Fruit fly (Drosophila melanogaster): ENCODE results near the gene CG3301.

DNA sequence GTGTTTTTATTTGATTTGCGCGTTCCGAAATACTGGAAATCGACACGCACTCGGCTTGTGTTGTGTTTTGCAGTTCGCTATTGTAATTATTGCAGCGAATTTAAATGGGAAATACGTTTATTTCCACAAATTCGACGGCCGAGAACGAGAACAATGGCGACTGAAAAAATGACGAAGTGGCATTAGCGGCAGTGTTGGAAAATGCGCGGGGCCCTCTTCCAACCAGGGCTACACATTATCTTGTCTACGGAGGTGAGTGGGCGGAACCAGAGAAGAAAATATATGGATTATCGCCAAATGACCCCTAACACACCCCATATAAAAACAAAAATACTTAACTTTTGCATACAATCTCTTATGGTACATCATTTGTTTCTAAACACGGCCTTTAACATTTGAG is 7.2 kb downstream of the CG3301 start, which contains the start of gene Rab1:
- TF ChIP-seq CG7045 (GFP tag; optimal IDR thresholded peaks at IDR 0.05) (peak; percentile 19), cnc (optimal IDR thresholded peaks at IDR 0.05) (no peak), ovo (GFP tag; optimal IDR thresholded peaks at IDR 0.05) (peak; percentile 40), pad (GFP tag; optimal IDR thresholded peaks at IDR 0.05) (peak; percentile 50), toe (GFP tag; optimal IDR thresholded peaks at IDR 0.05) (peak; percentile 63), CG33017 (tag; optimal IDR thresholded peaks at IDR 0.05) (peak; percentile 29), CG7101 (tag; optimal IDR thresholded peaks at IDR 0.05) (peak; percentile 61), kay (GFP tag; ENCODE audit: borderline replicate concordance) (peak; percentile 61), CG11617 (GFP tag; optimal IDR thresholded peaks at IDR 0.05) (peak; percentile 10), bab1 (GFP tag; optimal IDR thresholded peaks at IDR 0.05) (peak; percentile 68), CG12768 (GFP tag; optimal IDR thresholded peaks at IDR 0.05) (peak; percentile 65)

Measured in whole organism, adult.